Worm (Caenorhabditis elegans) whole organism, L3 larva: ENCODE results near the gene Y76A2B.4.
A peak's percentile ranks its signal among the peaks of the same experiment; 100 is the strongest.

Source experiments
- ZK546.5 ChIP-seq: sonication (generic microtip); optimal IDR thresholded peaks from 2 replicates; lab custom pipeline; 2017; ENCODE audit warnings: missing biosample characterization, missing genetic modification characterization
- ceh-16 ChIP-seq: sonication (generic microtip); optimal IDR thresholded peaks from 2 replicates; lab custom pipeline; 2017; ENCODE audit warnings: missing biosample characterization, missing genetic modification characterization
- ceh-28 ChIP-seq: fragments of 150-350 bp; optimal IDR thresholded peaks from 2 replicates; lab custom pipeline; 2014; ENCODE audit warnings: missing biosample characterization, missing genetic modification reagents, missing genetic modification characterization
- ceh-82 ChIP-seq: fragments of 150-350 bp; optimal IDR thresholded peaks from 2 replicates; lab custom pipeline; 2014; ENCODE audit warnings: missing biosample characterization, missing genetic modification characterization
- ceh-9 ChIP-seq: sonication (generic microtip); optimal IDR thresholded peaks from 2 replicates; lab custom pipeline; 2018; ENCODE audit warnings: missing biosample characterization, missing genetic modification characterization
- egl-27 ChIP-seq: sonication (generic microtip); optimal IDR thresholded peaks from 4 replicates; lab custom pipeline; 2017; ENCODE audit warnings: missing biosample characterization, missing genetic modification reagents, missing genetic modification characterization
- egl-5 ChIP-seq: fragments of 150-350 bp; optimal IDR thresholded peaks from 2 replicates; lab custom pipeline; 2017; ENCODE audit warnings: missing biosample characterization, missing genetic modification reagents, missing genetic modification characterization, inconsistent platforms
- elt-1 ChIP-seq: fragments of 150-350 bp; optimal IDR thresholded peaks from 2 replicates; lab custom pipeline; 2014; ENCODE audit warnings: missing biosample characterization, missing genetic modification characterization
- fkh-10 ChIP-seq: sonication (generic microtip); optimal IDR thresholded peaks from 2 replicates; lab custom pipeline; 2017; ENCODE audit warnings: missing biosample characterization, missing genetic modification reagents, missing genetic modification characterization
- fkh-2 ChIP-seq: fragments of 150-350 bp; optimal IDR thresholded peaks from 2 replicates; lab custom pipeline; 2014; ENCODE audit warnings: missing biosample characterization, missing genetic modification reagents, missing genetic modification characterization
- fos-1 ChIP-seq: fragments of 150-350 bp; optimal IDR thresholded peaks from 2 replicates; lab custom pipeline; 2014; ENCODE audit warnings: missing biosample characterization, missing genetic modification characterization
- jun-1 ChIP-seq: fragments of 150-350 bp; optimal IDR thresholded peaks from 2 replicates; lab custom pipeline; 2014; ENCODE audit warnings: missing biosample characterization, missing genetic modification reagents, missing genetic modification characterization
- lin-15B ChIP-seq: fragments of 150-350 bp; optimal IDR thresholded peaks from 2 replicates; lab custom pipeline; 2014; ENCODE audit warnings: missing biosample characterization, missing genetic modification characterization
- lin-39 ChIP-seq: fragments of 150-350 bp; optimal IDR thresholded peaks from 2 replicates; lab custom pipeline; 2018; ENCODE audit warnings: missing biosample characterization, missing genetic modification reagents, missing genetic modification characterization
- lsy-12 ChIP-seq: sonication (generic microtip); optimal IDR thresholded peaks from 2 replicates; lab custom pipeline; 2016; ENCODE audit warnings: mild to moderate bottlenecking, missing genetic modification characterization, missing compliant biosample characterization
- mdl-1 ChIP-seq: fragments of 150-350 bp; optimal IDR thresholded peaks from 2 replicates; lab custom pipeline; 2014; ENCODE audit warnings: missing biosample characterization, missing genetic modification characterization
- mml-1 ChIP-seq: fragments of 150-350 bp; sonication (generic microtip); optimal IDR thresholded peaks from 3 replicates; lab custom pipeline; 2014; ENCODE audit warnings: missing biosample characterization, missing genetic modification characterization
- nfya-1 ChIP-seq: sonication (generic microtip); optimal IDR thresholded peaks from 2 replicates; lab custom pipeline; 2017; ENCODE audit warnings: missing genetic modification characterization, mild to moderate bottlenecking, missing compliant biosample characterization, antibody characterized with exemption, moderate library complexity; ENCODE audit not compliant: insufficient read depth
- nhr-11 ChIP-seq: fragments of 150-350 bp; optimal IDR thresholded peaks from 2 replicates; lab custom pipeline; 2014; ENCODE audit warnings: missing biosample characterization, missing genetic modification characterization
- nhr-12 ChIP-seq: fragments of 150-350 bp; optimal IDR thresholded peaks from 2 replicates; lab custom pipeline; 2014; ENCODE audit warnings: missing biosample characterization, missing genetic modification characterization
- nhr-23 ChIP-seq: fragments of 150-350 bp; optimal IDR thresholded peaks from 2 replicates; lab custom pipeline; 2014; ENCODE audit warnings: missing biosample characterization, missing genetic modification reagents, missing genetic modification characterization
- nhr-237 ChIP-seq: fragments of 150-350 bp; optimal IDR thresholded peaks from 2 replicates; lab custom pipeline; 2014; ENCODE audit warnings: missing biosample characterization, missing genetic modification characterization
- nhr-25 ChIP-seq: sonication (generic microtip); optimal IDR thresholded peaks from 2 replicates; lab custom pipeline; 2017; ENCODE audit warnings: missing biosample characterization, missing genetic modification characterization
- nhr-43 ChIP-seq: sonication (generic microtip); optimal IDR thresholded peaks from 2 replicates; lab custom pipeline; 2016; ENCODE audit warnings: mild to moderate bottlenecking, missing genetic modification characterization, missing compliant biosample characterization; ENCODE audit not compliant: poor library complexity, severe bottlenecking
- nhr-67 ChIP-seq: fragments of 150-350 bp; optimal IDR thresholded peaks from 2 replicates; lab custom pipeline; 2014; ENCODE audit warnings: missing biosample characterization, missing genetic modification characterization
- nhr-76 ChIP-seq: fragments of 150-350 bp; sonication (generic microtip); optimal IDR thresholded peaks from 5 replicates; lab custom pipeline; 2014; ENCODE audit warnings: missing biosample characterization, missing genetic modification characterization
- nhr-77 ChIP-seq: fragments of 150-350 bp; optimal IDR thresholded peaks from 2 replicates; lab custom pipeline; 2014; ENCODE audit warnings: missing biosample characterization, missing genetic modification characterization
- pha-4 ChIP-seq: fragments of 150-350 bp; optimal IDR thresholded peaks from 2 replicates; lab custom pipeline; 2014; ENCODE audit warnings: missing biosample characterization, missing genetic modification reagents, missing genetic modification characterization
- pqm-1 ChIP-seq: fragments of 150-350 bp; optimal IDR thresholded peaks from 2 replicates; lab custom pipeline; 2017; ENCODE audit warnings: missing biosample characterization, missing genetic modification characterization, inconsistent platforms
- sea-2 ChIP-seq: fragments of 150-350 bp; sonication (generic microtip); optimal IDR thresholded peaks from 4 replicates; lab custom pipeline; 2014; ENCODE audit warnings: missing biosample characterization, missing genetic modification reagents, missing genetic modification characterization
- skn-1 ChIP-seq: fragments of 150-350 bp; optimal IDR thresholded peaks from 2 replicates; lab custom pipeline; 2014; ENCODE audit warnings: missing biosample characterization, missing genetic modification characterization
- snpc-4 ChIP-seq: fragments of 150-350 bp; optimal IDR thresholded peaks from 2 replicates; lab custom pipeline; 2014; ENCODE audit warnings: missing biosample characterization, missing genetic modification characterization
- tbx-2 ChIP-seq: sonication (generic microtip); optimal IDR thresholded peaks from 2 replicates; lab custom pipeline; 2016; ENCODE audit warnings: mild to moderate bottlenecking, missing genetic modification characterization, missing compliant biosample characterization
- unc-39 ChIP-seq: sonication (generic microtip); optimal IDR thresholded peaks from 4 replicates; lab custom pipeline; 2017; ENCODE audit warnings: missing biosample characterization, missing genetic modification characterization
- unc-62 ChIP-seq: fragments of 150-350 bp; sonication (generic microtip); optimal IDR thresholded peaks from 4 replicates; lab custom pipeline; 2014; ENCODE audit warnings: missing biosample characterization, missing genetic modification reagents, missing genetic modification characterization
- zag-1 ChIP-seq: fragments of 150-350 bp; optimal IDR thresholded peaks from 2 replicates; lab custom pipeline; 2014; ENCODE audit warnings: missing biosample characterization, missing genetic modification characterization
- ztf-11 ChIP-seq: fragments of 150-350 bp; optimal IDR thresholded peaks from 2 replicates; lab custom pipeline; 2014; ENCODE audit warnings: missing biosample characterization, missing genetic modification characterization
- ztf-4 ChIP-seq: fragments of 150-350 bp; optimal IDR thresholded peaks from 2 replicates; lab custom pipeline; 2014; ENCODE audit warnings: missing biosample characterization, missing genetic modification characterization

Gene Y76A2B.4

DNA sequence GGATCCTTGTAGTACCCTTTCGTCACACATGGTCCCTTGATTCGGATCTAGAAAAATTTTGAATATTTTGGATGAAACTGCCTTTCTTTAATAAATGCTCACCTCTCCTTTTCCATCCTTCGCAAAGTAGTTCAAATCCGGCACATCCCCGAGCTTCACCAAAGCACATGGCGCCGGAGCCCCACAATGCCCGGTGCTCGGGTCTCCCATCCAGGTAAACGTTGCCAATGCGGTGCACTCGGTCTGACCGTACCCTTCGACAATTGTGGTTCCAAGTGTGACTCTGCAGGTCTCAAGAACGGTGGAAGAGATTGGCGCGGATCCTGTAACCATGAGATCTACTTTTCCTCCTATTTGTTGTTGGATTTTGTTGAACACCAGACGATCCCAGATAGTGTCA is 5.8 kb downstream of the Y76A2B.4 start:
- TF ChIP-seq nhr-23 (tag; lab: Kevin White, UChicago) (no peak), ceh-9 (no peak), elt-1 (tag; lab: Kevin White, UChicago) (no peak), zag-1 (tag; lab: Kevin White, UChicago) (no peak), unc-39 (tag; lab: Kevin White, UChicago) (no peak), sea-2 (GFP tag; lab: Kevin White, UChicago) (no peak), nhr-11 (no peak), fos-1 (tag; lab: Kevin White, UChicago) (no peak), nfya-1 (tag; lab: Kevin White, UChicago) (no peak), ztf-11 (tag; lab: Kevin White, UChicago) (no peak), fkh-2 (tag; lab: Kevin White, UChicago) (no peak), nhr-67 (no peak), ceh-16 (tag; lab: Kevin White, UChicago) (no peak), snpc-4 (tag; lab: Kevin White, UChicago) (no peak), nhr-12 (tag; lab: Kevin White, UChicago) (no peak), skn-1 (tag; lab: Kevin White, UChicago) (no peak), egl-27 (tag; lab: Kevin White, UChicago) (no peak), ceh-28 (tag; lab: Kevin White, UChicago) (no peak), ceh-82 (tag; lab: Kevin White, UChicago) (no peak), mdl-1 (tag; lab: Kevin White, UChicago) (no peak)

DNA sequence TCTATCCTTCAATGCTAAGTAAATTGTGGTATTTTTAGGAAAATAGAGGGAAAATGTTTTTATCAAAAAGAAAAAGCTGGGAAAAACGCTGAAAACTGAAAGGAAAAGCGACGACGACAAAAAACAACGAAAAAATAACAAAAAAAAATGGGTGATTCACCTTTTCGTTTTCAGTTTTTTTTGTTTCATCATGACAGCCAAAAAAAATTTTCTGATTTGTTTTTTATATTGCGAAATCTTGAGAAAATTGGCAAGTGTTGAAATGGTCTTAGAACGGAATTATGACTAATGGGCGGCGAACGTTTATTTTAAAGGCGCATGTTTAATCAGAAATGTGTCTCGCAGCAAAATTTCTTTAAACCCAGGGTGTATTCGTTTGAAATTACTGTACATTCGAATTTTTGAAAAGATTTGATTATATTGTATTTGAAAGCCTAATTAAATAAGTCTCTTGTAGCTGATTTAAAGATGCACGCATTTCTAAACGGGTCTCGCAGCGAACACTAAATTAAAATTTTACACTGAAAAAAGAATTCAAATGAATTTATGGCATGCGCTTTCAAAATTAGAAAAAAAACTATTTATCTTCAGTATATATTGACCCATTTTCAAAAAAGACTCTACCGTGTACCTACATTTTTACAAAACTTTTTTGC is 10.7 kb downstream of the Y76A2B.4 start:
- TF ChIP-seq ZK546.5 (tag; lab: Kevin White, UChicago) = no peak
- TF ChIP-seq nhr-76 (tag; lab: Kevin White, UChicago) = no peak
- no peak for TF ChIP-seq nhr-77 (tag; lab: Kevin White, UChicago)
- TF ChIP-seq mdl-1 (tag; lab: Kevin White, UChicago) = no peak
- no peak for TF ChIP-seq egl-5
- TF ChIP-seq ceh-82 (tag; lab: Kevin White, UChicago) = no peak
- TF ChIP-seq elt-1 (tag; lab: Kevin White, UChicago) = no peak
- no peak for TF ChIP-seq snpc-4 (tag; lab: Kevin White, UChicago)
- no peak for TF ChIP-seq nhr-11
- no peak for TF ChIP-seq nhr-237 (tag; lab: Kevin White, UChicago)
- no peak for TF ChIP-seq pqm-1
- TF ChIP-seq ztf-4 = no peak
- TF ChIP-seq lin-39 (tag; lab: Kevin White, UChicago) = no peak
- no peak for TF ChIP-seq nhr-25 (tag; lab: Kevin White, UChicago)
- TF ChIP-seq ceh-9 = no peak
- TF ChIP-seq jun-1 (tag; lab: Kevin White, UChicago) = no peak
- TF ChIP-seq tbx-2 (tag; lab: Kevin White, UChicago) = no peak
- no peak for TF ChIP-seq zag-1 (tag; lab: Kevin White, UChicago)
- no peak for TF ChIP-seq nhr-12 (tag; lab: Kevin White, UChicago)

DNA sequence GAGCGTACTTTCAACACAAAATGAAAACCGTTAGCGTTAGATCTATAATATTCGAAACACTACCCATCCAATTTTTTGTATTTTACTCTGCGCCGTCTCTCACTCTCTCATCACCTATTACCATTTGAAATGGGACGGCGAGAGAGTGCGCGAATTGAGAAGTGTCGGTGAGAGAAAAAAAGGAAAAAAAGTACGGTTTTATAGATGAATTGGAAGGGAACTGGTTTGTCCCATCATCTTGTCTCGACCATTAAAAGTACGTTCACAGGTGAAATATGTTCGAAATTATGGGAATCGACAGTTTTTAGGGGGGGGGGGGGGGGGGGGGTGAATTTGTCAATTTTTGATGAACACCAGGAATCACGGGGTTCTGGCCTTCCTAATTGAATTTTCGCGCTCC is 11.9 kb downstream of the Y76A2B.4 start:
- TF ChIP-seq nhr-25 (tag; lab: Kevin White, UChicago) (peak; percentile 63), nhr-43 (no peak), fos-1 (tag; lab: Kevin White, UChicago) (no peak), ceh-9 (no peak), elt-1 (tag; lab: Kevin White, UChicago) (no peak), mml-1 (tag; lab: Kevin White, UChicago) (no peak), nhr-11 (no peak), nhr-76 (tag; lab: Kevin White, UChicago) (no peak), fkh-10 (GFP tag; lab: Kevin White, UChicago) (no peak), nhr-67 (no peak), pha-4 (peak; percentile 4), lin-15B (no peak), nhr-237 (tag; lab: Kevin White, UChicago) (no peak), unc-62 (GFP tag; lab: Kevin White, UChicago) (no peak), zag-1 (tag; lab: Kevin White, UChicago) (no peak), ztf-11 (tag; lab: Kevin White, UChicago) (no peak), ZK546.5 (tag; lab: Kevin White, UChicago) (no peak), nhr-77 (tag; lab: Kevin White, UChicago) (no peak), sea-2 (GFP tag; lab: Kevin White, UChicago) (no peak), nhr-23 (tag; lab: Kevin White, UChicago) (peak; percentile 18), egl-5 (no peak), ceh-16 (tag; lab: Kevin White, UChicago) (no peak), fkh-2 (tag; lab: Kevin White, UChicago) (no peak), nhr-12 (tag; lab: Kevin White, UChicago) (no peak), egl-27 (tag; lab: Kevin White, UChicago) (no peak), lsy-12 (tag; lab: Kevin White, UChicago) (no peak)
